Fruit fly (Drosophila melanogaster) whole organism, embryonic: ENCODE data around the gene CG14309.
A peak's percentile ranks its signal among the peaks of the same experiment; 100 is the strongest.

Experiments used
- Atf-2 ChIP-seq: fragments of 200-800 bp; sonication (Bioruptor generic); optimal IDR thresholded peaks from 2 replicates; lab custom pipeline; 2016; ENCODE audit warnings: missing biosample characterization, missing genetic modification characterization
- Blimp-1 ChIP-seq: fragments of 200-800 bp; sonication (Bioruptor generic); optimal IDR thresholded peaks from 3 replicates; lab custom pipeline; 2018; ENCODE audit warnings: missing biosample characterization, missing genetic modification characterization, mild to moderate bottlenecking, moderate library complexity, missing genetic modification reagents
- CG10267 ChIP-seq: fragments of 200-800 bp; sonication (Bioruptor generic); optimal IDR thresholded peaks from 2 replicates; lab custom pipeline; 2018; ENCODE audit warnings: missing biosample characterization, mild to moderate bottlenecking, missing genetic modification characterization, moderate library complexity
- CG10959 ChIP-seq: fragments of 200-800 bp; sonication (Bioruptor generic); IDR thresholded peaks from 2 replicates; pipeline ENCODE4 v1.3.6; 2022; ENCODE audit warnings: missing biosample characterization, missing genetic modification characterization
- CG11504 ChIP-seq: fragments of 200-800 bp; sonication (Bioruptor generic); optimal IDR thresholded peaks from 3 replicates; lab custom pipeline; 2019; ENCODE audit warnings: missing biosample characterization, mild to moderate bottlenecking, missing genetic modification characterization, moderate library complexity
- CG11695 ChIP-seq: fragments of 200-800 bp; sonication (Bioruptor generic); IDR thresholded peaks from 3 replicates; pipeline ENCODE4 v1.3.6; 2022; ENCODE audit warnings: missing biosample characterization, missing genetic modification characterization
- CG1233 ChIP-seq: fragments of 200-800 bp; sonication (Bioruptor generic); optimal IDR thresholded peaks from 4 replicates; lab custom pipeline; 2018; ENCODE audit warnings: missing biosample characterization, mild to moderate bottlenecking, missing genetic modification characterization
- CG13287 ChIP-seq: fragments of 200-800 bp; sonication (Bioruptor generic); IDR thresholded peaks from 2 replicates; pipeline ENCODE4 v1.3.6; 2022; ENCODE audit warnings: missing biosample characterization, missing genetic modification characterization; ENCODE audit not compliant: partially characterized antibody
- CG15696 ChIP-seq: fragments of 200-800 bp; sonication (Bioruptor generic); optimal IDR thresholded peaks from 2 replicates; lab custom pipeline; 2019; ENCODE audit warnings: missing biosample characterization, mild to moderate bottlenecking, missing genetic modification characterization, moderate library complexity
- CG16863 ChIP-seq: fragments of 200-800 bp; sonication (Bioruptor generic); optimal IDR thresholded peaks from 3 replicates; lab custom pipeline; 2016; ENCODE audit warnings: missing biosample characterization, missing genetic modification characterization
- CG17328 ChIP-seq: fragments of 200-800 bp; sonication (Bioruptor generic); IDR thresholded peaks from 2 replicates; pipeline ENCODE4 v1.3.6; 2022; ENCODE audit warnings: missing biosample characterization, missing genetic modification characterization
- CG17568 ChIP-seq: fragments of 200-800 bp; sonication (Bioruptor generic); optimal IDR thresholded peaks from 2 replicates; lab custom pipeline; 2018; ENCODE audit warnings: missing biosample characterization, mild to moderate bottlenecking, missing genetic modification characterization, moderate library complexity
- CG18476 ChIP-seq: fragments of 200-800 bp; sonication (Bioruptor generic); optimal IDR thresholded peaks from 2 replicates; lab custom pipeline; 2016; ENCODE audit warnings: missing biosample characterization, mild to moderate bottlenecking, missing genetic modification characterization
- CG2116 ChIP-seq: fragments of 200-800 bp; sonication (Bioruptor generic); optimal IDR thresholded peaks from 3 replicates; lab custom pipeline; 2018; ENCODE audit warnings: missing biosample characterization, mild to moderate bottlenecking, missing genetic modification characterization
- CG2678 ChIP-seq: fragments of 200-800 bp; sonication (Bioruptor generic); optimal IDR thresholded peaks from 3 replicates; lab custom pipeline; 2019; ENCODE audit warnings: missing biosample characterization, mild to moderate bottlenecking, missing genetic modification characterization, moderate library complexity
- CG2889 ChIP-seq: fragments of 200-800 bp; sonication (Bioruptor generic); IDR thresholded peaks from 3 replicates; pipeline ENCODE4 v1.3.6; 2022; ENCODE audit warnings: missing biosample characterization, missing genetic modification characterization
- CG4360 ChIP-seq: fragments of 200-800 bp; sonication (Bioruptor generic); IDR thresholded peaks from 2 replicates; pipeline ENCODE4 v1.3.6; 2022; ENCODE audit warnings: missing biosample characterization, missing genetic modification characterization
- CG4730 ChIP-seq: fragments of 200-800 bp; sonication (Bioruptor generic); IDR thresholded peaks from 2 replicates; pipeline ENCODE4 v1.3.6; 2022; ENCODE audit warnings: missing biosample characterization, missing genetic modification characterization
- CG6689 ChIP-seq: fragments of 200-800 bp; sonication (Bioruptor generic); IDR thresholded peaks from 2 replicates; pipeline ENCODE4 v1.3.6; 2022; ENCODE audit warnings: missing biosample characterization, missing genetic modification characterization
- CG7839 ChIP-seq: fragments of 200-800 bp; sonication (Bioruptor generic); optimal IDR thresholded peaks from 3 replicates; lab custom pipeline; 2018; ENCODE audit warnings: missing biosample characterization, mild to moderate bottlenecking, missing genetic modification characterization, moderate library complexity
- CG8478 ChIP-seq: fragments of >200 bp; optimal IDR thresholded peaks from 2 replicates; lab custom pipeline; 2018
- Dfd ChIP-seq, 2 experiments: fragments of >200 bp; optimal IDR thresholded peaks; 2 replicates each; lab custom pipeline; 2017; ENCODE audit warnings: missing biosample characterization in 2 of 2, missing genetic modification characterization in 2 of 2
- Ets65A ChIP-seq: fragments of 200-800 bp; sonication (Bioruptor generic); peaks from one replicate; lab custom pipeline; 2016; ENCODE audit warnings: missing biosample characterization, missing genetic modification characterization
- Lim3 ChIP-seq: fragments of 200-800 bp; sonication (Bioruptor generic); IDR thresholded peaks from 2 replicates; pipeline ENCODE4 v1.3.6; 2022; ENCODE audit warnings: missing biosample characterization, missing genetic modification characterization
- Pdp1 ChIP-seq, 2 experiments: fragments of 200-800 bp; sonication (Bioruptor generic); optimal IDR thresholded peaks; 3 replicates each; lab custom pipeline; 2016; ENCODE audit warnings: missing biosample characterization in 2 of 2, missing genetic modification characterization in 2 of 2, mild to moderate bottlenecking in 1 of 2, moderate library complexity in 1 of 2
- Rfx ChIP-seq: fragments of 200-800 bp; sonication (Bioruptor generic); IDR thresholded peaks from 2 replicates; pipeline ENCODE4 v1.3.6; 2022; ENCODE audit warnings: missing biosample characterization, missing genetic modification characterization
- Scr ChIP-seq: fragments of 200-800 bp; sonication (Bioruptor generic); IDR thresholded peaks from 2 replicates; pipeline ENCODE4 v1.3.6; 2022; ENCODE audit warnings: missing biosample characterization, missing genetic modification characterization; ENCODE audit not compliant: partially characterized antibody
- Sin3A ChIP-seq: fragments of >200 bp; optimal IDR thresholded peaks from 2 replicates; lab custom pipeline; 2018
- Tbp ChIP-seq: fragments of >200 bp; optimal IDR thresholded peaks from 2 replicates; lab custom pipeline; 2018; ENCODE audit warnings: missing biosample characterization, missing genetic modification characterization
- amos ChIP-seq: fragments of 200-800 bp; sonication (Bioruptor generic); IDR thresholded peaks from 2 replicates; pipeline ENCODE4 v1.3.6; 2022; ENCODE audit warnings: missing biosample characterization, missing genetic modification characterization; ENCODE audit not compliant: partially characterized antibody
- ap ChIP-seq: fragments of 200-800 bp; sonication (Bioruptor generic); IDR thresholded peaks from 2 replicates; pipeline ENCODE4 v1.3.6; 2022; ENCODE audit warnings: missing biosample characterization, missing genetic modification characterization
- az2 ChIP-seq: fragments of 200-800 bp; sonication (Bioruptor generic); optimal IDR thresholded peaks from 3 replicates; lab custom pipeline; 2016; ENCODE audit warnings: missing biosample characterization, missing genetic modification characterization
- bab2 ChIP-seq: fragments of 200-800 bp; sonication (Bioruptor generic); optimal IDR thresholded peaks from 2 replicates; lab custom pipeline; 2016; ENCODE audit warnings: missing biosample characterization, missing genetic modification characterization
- caup ChIP-seq: fragments of 200-800 bp; sonication (Bioruptor generic); optimal IDR thresholded peaks from 3 replicates; lab custom pipeline; 2017; ENCODE audit warnings: missing biosample characterization, mild to moderate bottlenecking, missing genetic modification characterization, moderate library complexity; ENCODE audit not compliant: severe bottlenecking
- chn ChIP-seq: fragments of 200-800 bp; sonication (Bioruptor generic); optimal IDR thresholded peaks from 2 replicates; lab custom pipeline; 2016; ENCODE audit warnings: missing biosample characterization, missing genetic modification characterization
- crol ChIP-seq: fragments of 200-800 bp; sonication (Bioruptor generic); IDR thresholded peaks from 2 replicates; pipeline ENCODE4 v1.3.6; 2022; ENCODE audit warnings: missing biosample characterization, missing genetic modification characterization
- dpn ChIP-seq, 2 experiments: fragments of 200-800 bp; sonication (Bioruptor generic); optimal IDR thresholded peaks; 3 replicates each; lab custom pipeline; 2016; ENCODE audit warnings: missing biosample characterization in 2 of 2, missing genetic modification characterization in 2 of 2
- dysf ChIP-seq: fragments of 200-800 bp; sonication (Bioruptor generic); IDR thresholded peaks from 3 replicates; pipeline ENCODE4 v1.3.6; 2022; ENCODE audit warnings: missing biosample characterization, missing genetic modification characterization
- fd96Cb ChIP-seq: fragments of 200-800 bp; sonication (Bioruptor generic); optimal IDR thresholded peaks from 2 replicates; lab custom pipeline; 2018; ENCODE audit warnings: missing biosample characterization, mild to moderate bottlenecking, missing genetic modification characterization, moderate library complexity
- mld ChIP-seq: fragments of 200-800 bp; sonication (Bioruptor generic); IDR thresholded peaks from 3 replicates; pipeline ENCODE4 v1.3.6; 2022; ENCODE audit warnings: missing biosample characterization, missing genetic modification characterization; ENCODE audit not compliant: partially characterized antibody
- org-1 ChIP-seq: fragments of 200-800 bp; sonication (Bioruptor generic); optimal IDR thresholded peaks from 2 replicates; lab custom pipeline; 2017; ENCODE audit warnings: missing biosample characterization, missing genetic modification characterization
- prd ChIP-seq, 3 experiments: fragments of >200 bp in 2 of 3; fragments of 200-800 bp in 1 of 3; sonication (Bioruptor generic) in 1 of 3; optimal IDR thresholded peaks in 2 of 3; IDR thresholded peaks in 1 of 3; 2 replicates in 2 of 3; 3 replicates in 1 of 3; pipeline versions ENCODE4 v1.3.6 to Lab custom; 2017 to 2022; ENCODE audit warnings: missing biosample characterization in 1 of 3, missing genetic modification characterization in 1 of 3
- sna ChIP-seq: fragments of 200-800 bp; sonication (Bioruptor generic); IDR thresholded peaks from 2 replicates; pipeline ENCODE4 v1.3.6; 2022; ENCODE audit warnings: missing biosample characterization, missing genetic modification characterization; ENCODE audit not compliant: partially characterized antibody
- so ChIP-seq: fragments of 200-800 bp; sonication (Bioruptor generic); IDR thresholded peaks from 3 replicates; pipeline ENCODE4 v1.3.6; 2022; ENCODE audit warnings: missing biosample characterization, missing genetic modification characterization
- vfl ChIP-seq: fragments of 200-800 bp; sonication (Bioruptor generic); optimal IDR thresholded peaks from 2 replicates; lab custom pipeline; 2016; ENCODE audit warnings: missing biosample characterization, missing genetic modification characterization
- vvl ChIP-seq: fragments of 200-800 bp; sonication (Bioruptor generic); IDR thresholded peaks from 2 replicates; pipeline ENCODE4 v1.3.6; 2022; ENCODE audit warnings: missing biosample characterization, missing genetic modification characterization

The CG14309 gene

dm6 chr3R:18422446-18422845, 37.6 kb upstream of the CG14309 start:
- TF ChIP-seq Ets65A (GFP tag; lab: Kevin White, UChicago) (peak; percentile 16), Tbp (GFP tag; lab: Kevin White, UChicago) (no peak), Dfd (GFP tag; optimal IDR thresholded peaks at IDR 0.05; lab: Kevin White, UChicago) (peak in 1 of 2 experiments; percentile 24), CG8478 (lab: Kevin White, UChicago) (peak; percentile 70), az2 (no peak), CG11504 (tag; lab: Kevin White, UChicago) (peak; percentile 71)

- TF ChIP-seq crol: peak; percentile 55
- TF ChIP-seq CG10959 (GFP tag; lab: Robert Waterston, UW): no peak
- TF ChIP-seq CG2116: peak; percentile 86
- TF ChIP-seq dysf (GFP tag; lab: Robert Waterston, UW): peak; percentile 23; the same call in 1 of the 3 replicates
- peak; percentile 24 for TF ChIP-seq caup (GFP tag; lab: Kevin White, UChicago)
- no peak for TF ChIP-seq CG4730
- TF ChIP-seq ap (GFP tag; lab: Robert Waterston, UW): no peak
- TF ChIP-seq CG15696: peak; percentile 23
- TF ChIP-seq Blimp-1 (GFP tag; lab: Kevin White, UChicago): peak; percentile 66
- TF ChIP-seq dpn (GFP tag; optimal IDR thresholded peaks at IDR 0.05; lab: Kevin White, UChicago): peak; percentile 49 to 62
- no peak for TF ChIP-seq CG4360 (GFP tag; lab: Robert Waterston, UW)
- TF ChIP-seq CG11695 (GFP tag; lab: Robert Waterston, UW): peak; percentile 55; the same call in 1 of the 3 replicates
- no peak for TF ChIP-seq fd96Cb (tag; lab: Kevin White, UChicago)
- peak; percentile 90 for TF ChIP-seq amos (GFP tag; lab: Robert Waterston, UW)
- peak; percentile 18 for TF ChIP-seq CG1233 (GFP tag; lab: Kevin White, UChicago)
- TF ChIP-seq CG17568 (GFP tag; lab: Kevin White, UChicago): no peak
- peak; percentile 73 for TF ChIP-seq CG10267
- TF ChIP-seq CG7839: no peak
- TF ChIP-seq Pdp1 (GFP tag; optimal IDR thresholded peaks at IDR 0.05; lab: Kevin White, UChicago): peak in 1 of 2 experiments; percentile 40
- TF ChIP-seq so (GFP tag; lab: Robert Waterston, UW): peak; percentile 27; the same call in 1 of the 3 replicates
- TF ChIP-seq CG13287 (GFP tag; lab: Robert Waterston, UW): peak; percentile 98
- peak; percentile 2 for TF ChIP-seq org-1 (GFP tag; lab: Kevin White, UChicago)
- peak; percentile 97 for TF ChIP-seq Sin3A (lab: Kevin White, UChicago)
- no peak for TF ChIP-seq CG2678
- peak; percentile 99 for TF ChIP-seq sna (GFP tag; lab: Robert Waterston, UW)
- peak; percentile 37 for TF ChIP-seq chn (GFP tag; lab: Kevin White, UChicago)
- TF ChIP-seq CG6689 (GFP tag; lab: Robert Waterston, UW): 0 out of 2 replicates have a peak, but pooled peaks have one; percentile 32
- TF ChIP-seq Lim3 (GFP tag; lab: Robert Waterston, UW): no peak
- no peak for TF ChIP-seq prd (optimal IDR thresholded peaks at IDR 0.05; lab: Kevin White, UChicago)
- TF ChIP-seq prd (GFP tag; IDR thresholded peaks at IDR 0.05; lab: Robert Waterston, UW): peak; percentile 59; the same call in 2 of the 3 replicates
- TF ChIP-seq CG2889: 0 out of 3 replicates have a peak, but pooled peaks have one; percentile 5
- TF ChIP-seq Scr (GFP tag; lab: Robert Waterston, UW): peak; percentile 98
- TF ChIP-seq bab2: peak; percentile 44
- peak; percentile 51; the same call in 1 of the 2 replicates for TF ChIP-seq vvl
- peak; percentile 63 for TF ChIP-seq CG16863 (GFP tag; lab: Kevin White, UChicago)
- TF ChIP-seq Atf-2 (GFP tag; lab: Kevin White, UChicago): peak; percentile 4
- TF ChIP-seq mld (GFP tag; lab: Robert Waterston, UW): peak; percentile 74
- TF ChIP-seq CG17328 (GFP tag; lab: Robert Waterston, UW): no peak
- peak; percentile 53 for TF ChIP-seq vfl (GFP tag; lab: Kevin White, UChicago)
- TF ChIP-seq CG18476 (GFP tag; lab: Kevin White, UChicago): no peak
- TF ChIP-seq Rfx (GFP tag; lab: Robert Waterston, UW): peak; percentile 57
Measured at dm6 chr3R:18412279-18413214, 27.7 kb upstream of the CG14309 start, which contains the start of gene CG31122. Gene CG31122 (minus strand): TSS chr3R:18412874.
